Worm (Caenorhabditis elegans): Measurements from ENCODE around the gene srbc-71.
"Not testable (repeated sequence)": the region's sequence is repeated elsewhere in the genome, so short reads cannot be mapped to it uniquely, and the experiment has no call there.

The srbc-71 gene

DNA sequence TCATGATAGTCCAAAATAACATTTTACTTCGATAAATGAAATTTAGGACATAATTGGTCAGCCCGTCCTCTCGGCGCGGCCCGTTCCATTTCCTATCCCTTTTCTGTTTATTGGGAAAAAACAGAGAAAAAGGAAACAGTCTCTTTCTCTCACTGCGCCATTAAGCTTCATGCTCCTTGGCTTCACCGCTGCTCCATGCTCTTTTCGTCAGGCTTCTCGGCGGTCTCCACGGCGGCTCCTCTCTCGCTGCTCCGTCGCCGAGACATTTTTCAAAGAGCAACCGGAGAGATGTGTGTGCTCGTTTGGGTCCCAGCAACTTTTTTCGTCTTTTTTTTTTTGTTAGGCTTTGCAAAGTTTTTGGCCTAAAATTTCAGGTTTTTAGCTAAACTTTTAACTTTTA lies 14.9 kb downstream of the srbc-71 start:
- TF ChIP-seq ets-7 (tag; optimal IDR thresholded peaks at IDR 0.05) (no peak), pes-1 (GFP tag; IDR thresholded peaks at IDR 0.05) (no peak), hmbx-1 (tag; optimal IDR thresholded peaks at IDR 0.05) (no peak), tra-4 (tag; optimal IDR thresholded peaks at IDR 0.05) (no peak), F13C5.2 (tag; optimal IDR thresholded peaks at IDR 0.05) (no peak), tbx-11 (GFP tag; IDR thresholded peaks at IDR 0.05) (no peak), B0310.2 (tag; optimal IDR thresholded peaks at IDR 0.05) (no peak), tbx-37 (GFP tag; conservative IDR thresholded peaks at IDR 0.05) (no peak), ceh-36 (tag; optimal IDR thresholded peaks at IDR 0.05) (no peak), flt-1 (GFP tag; IDR thresholded peaks at IDR 0.05) (no peak), scrt-1 (GFP tag; IDR thresholded peaks at IDR 0.05) (no peak)

DNA sequence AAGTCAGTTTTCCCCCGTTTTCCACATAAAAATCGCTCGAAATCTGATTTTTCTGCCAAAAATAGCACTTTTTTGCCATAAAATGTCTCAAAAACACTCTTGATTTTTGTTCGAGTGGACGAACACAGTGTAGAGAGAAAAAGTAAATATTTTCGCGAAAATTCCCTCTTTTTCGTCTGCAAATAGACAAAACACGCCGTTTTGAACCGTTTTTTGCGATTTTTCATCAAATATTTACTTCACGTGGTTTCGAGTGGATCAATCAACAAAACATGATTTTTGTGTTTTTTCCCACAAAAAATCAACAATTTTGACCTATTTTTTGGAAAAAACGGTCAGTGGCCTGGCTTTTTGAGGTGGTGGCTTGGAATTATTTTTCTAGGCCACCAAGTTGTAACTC lies 16.7 kb downstream of the srbc-71 start:
- TF ChIP-seq ama-1 (optimal IDR thresholded peaks at IDR 0.05) (no peak), hmg-4 (GFP tag; optimal IDR thresholded peaks at IDR 0.05) (no peak), flt-1 (GFP tag; IDR thresholded peaks at IDR 0.05) (no peak), B0310.2 (tag; optimal IDR thresholded peaks at IDR 0.05) (no peak), ets-7 (tag; optimal IDR thresholded peaks at IDR 0.05) (no peak), tbx-11 (GFP tag; IDR thresholded peaks at IDR 0.05) (no peak), ceh-36 (tag; optimal IDR thresholded peaks at IDR 0.05) (no peak), hmbx-1 (tag; optimal IDR thresholded peaks at IDR 0.05) (no peak), ceh-13 (GFP tag; optimal IDR thresholded peaks at IDR 0.05) (no peak), sea-1 (GFP tag; conservative IDR thresholded peaks at IDR 0.05) (no peak), pes-1 (GFP tag; IDR thresholded peaks at IDR 0.05) (no peak), hnd-1 (tag; optimal IDR thresholded peaks at IDR 0.05) (no peak), scrt-1 (GFP tag; IDR thresholded peaks at IDR 0.05) (no peak), F13C5.2 (tag; optimal IDR thresholded peaks at IDR 0.05) (no peak), aly-1 (tag; optimal IDR thresholded peaks at IDR 0.05) (no peak)

DNA sequence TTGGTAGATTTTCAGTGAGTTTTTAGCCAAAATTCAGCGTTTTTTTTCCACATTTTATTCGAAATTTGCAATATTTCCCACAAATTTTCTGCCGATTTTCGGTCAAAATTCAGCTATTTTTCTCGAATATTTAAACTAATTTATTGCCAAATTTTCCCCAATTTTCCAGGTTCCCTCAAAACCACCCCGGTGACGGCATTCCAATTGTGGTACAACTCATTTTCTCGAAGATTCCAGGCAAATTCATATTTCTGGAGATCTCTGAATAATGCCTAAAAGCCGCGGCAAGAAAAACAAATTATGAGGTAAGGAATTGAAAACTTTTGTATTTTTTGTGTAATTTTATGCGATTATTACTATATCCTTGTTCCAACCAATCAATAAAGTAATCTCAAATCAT lies 18.7 kb downstream of the srbc-71 start, which contains the start of gene osgn-1:
Gene osgn-1 (plus strand): TSS at position 301 of the 400 bp plus-strand sequence.
- no peak for TF ChIP-seq scrt-1 (GFP tag; IDR thresholded peaks at IDR 0.05)
- TF ChIP-seq tbx-37 (GFP tag; conservative IDR thresholded peaks at IDR 0.05) = no peak
- no peak for TF ChIP-seq flt-1 (GFP tag; IDR thresholded peaks at IDR 0.05)
- TF ChIP-seq pes-1 (GFP tag; IDR thresholded peaks at IDR 0.05) = no peak
- TF ChIP-seq hmg-4 (GFP tag; optimal IDR thresholded peaks at IDR 0.05) = no peak
- TF ChIP-seq hmbx-1 (tag; optimal IDR thresholded peaks at IDR 0.05) = no peak
- no peak for TF ChIP-seq sea-1 (GFP tag; conservative IDR thresholded peaks at IDR 0.05)
- no peak for TF ChIP-seq tra-4 (tag; optimal IDR thresholded peaks at IDR 0.05)
- no peak for TF ChIP-seq B0310.2 (tag; optimal IDR thresholded peaks at IDR 0.05)
- TF ChIP-seq ama-1 (optimal IDR thresholded peaks at IDR 0.05) = no peak
- no peak for TF ChIP-seq tbx-11 (GFP tag; IDR thresholded peaks at IDR 0.05)
- TF ChIP-seq F13C5.2 (tag; optimal IDR thresholded peaks at IDR 0.05) = no peak
- no peak for TF ChIP-seq ceh-36 (tag; optimal IDR thresholded peaks at IDR 0.05)
- no peak for TF ChIP-seq aly-1 (tag; optimal IDR thresholded peaks at IDR 0.05)
- TF ChIP-seq ceh-13 (GFP tag; optimal IDR thresholded peaks at IDR 0.05) = no peak
- no peak for TF ChIP-seq ets-7 (tag; optimal IDR thresholded peaks at IDR 0.05)
- TF ChIP-seq hnd-1 (tag; optimal IDR thresholded peaks at IDR 0.05) = no peak

ce11 chrIV:4204275-4204674 lies 21.5 kb downstream of the srbc-71 start, which contains the start of gene pax-2:
Gene pax-2, minus strand, starts transcription at chrIV:4204375.
- no peak for TF ChIP-seq tbx-37 (GFP tag; conservative IDR thresholded peaks at IDR 0.05)
- TF ChIP-seq ceh-36 (tag; optimal IDR thresholded peaks at IDR 0.05) = no peak
- TF ChIP-seq tbx-11 (GFP tag; IDR thresholded peaks at IDR 0.05) = no peak
- no peak for TF ChIP-seq flt-1 (GFP tag; IDR thresholded peaks at IDR 0.05)
- no peak for TF ChIP-seq hnd-1 (tag; optimal IDR thresholded peaks at IDR 0.05)
- TF ChIP-seq ceh-13 (GFP tag; optimal IDR thresholded peaks at IDR 0.05) = no peak
- TF ChIP-seq hmg-4 (GFP tag; optimal IDR thresholded peaks at IDR 0.05) = no peak
- no peak for TF ChIP-seq pes-1 (GFP tag; IDR thresholded peaks at IDR 0.05)
- TF ChIP-seq aly-1 (tag; optimal IDR thresholded peaks at IDR 0.05) = no peak
- TF ChIP-seq F13C5.2 (tag; optimal IDR thresholded peaks at IDR 0.05) = no peak
- no peak for TF ChIP-seq B0310.2 (tag; optimal IDR thresholded peaks at IDR 0.05)
- TF ChIP-seq ets-7 (tag; optimal IDR thresholded peaks at IDR 0.05) = no peak
- TF ChIP-seq ama-1 (optimal IDR thresholded peaks at IDR 0.05) = no peak
- TF ChIP-seq sea-1 (GFP tag; conservative IDR thresholded peaks at IDR 0.05) = no peak
- no peak for TF ChIP-seq tra-4 (tag; optimal IDR thresholded peaks at IDR 0.05)
- no peak for TF ChIP-seq hmbx-1 (tag; optimal IDR thresholded peaks at IDR 0.05)
- no peak for TF ChIP-seq scrt-1 (GFP tag; IDR thresholded peaks at IDR 0.05)

DNA sequence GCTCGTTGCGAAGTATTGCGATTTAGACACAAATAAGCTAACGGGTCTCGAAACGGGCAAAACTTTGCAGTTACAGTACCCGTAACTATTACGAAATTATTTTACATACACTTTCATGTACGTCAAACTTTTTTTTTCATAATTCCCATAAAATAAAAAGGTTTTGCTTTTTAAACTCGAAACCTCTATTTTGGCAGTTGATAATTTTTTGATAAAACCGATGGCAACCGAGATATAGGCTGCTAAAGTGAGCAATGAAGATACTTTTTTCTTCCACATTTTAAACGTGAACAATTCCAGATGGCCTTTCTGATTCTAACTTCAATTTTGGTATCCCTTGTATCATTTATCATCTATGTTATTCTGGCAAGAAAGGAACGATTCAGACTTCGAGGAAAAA lies 28.6 kb downstream of the srbc-71 start, which contains the start of gene cyp-25A6:
Gene cyp-25A6 (plus strand): TSS at position 301 of the 400 bp plus-strand sequence.
- not testable (repeated sequence) for TF ChIP-seq tbx-37 (GFP tag; conservative IDR thresholded peaks at IDR 0.05); B0310.2 (tag; optimal IDR thresholded peaks at IDR 0.05); ama-1 (optimal IDR thresholded peaks at IDR 0.05)

- not testable (repeated sequence) for TF ChIP-seq tra-4, ceh-36, hnd-1 (tag; optimal IDR thresholded peaks at IDR 0.05)
These were observed 29.0 kb downstream of the srbc-71 start, which contains the start of gene K06B9.6 for ce11 chrIV:4196729-4197128. Gene K06B9.6, minus strand, starts transcription at chrIV:4196829.

DNA sequence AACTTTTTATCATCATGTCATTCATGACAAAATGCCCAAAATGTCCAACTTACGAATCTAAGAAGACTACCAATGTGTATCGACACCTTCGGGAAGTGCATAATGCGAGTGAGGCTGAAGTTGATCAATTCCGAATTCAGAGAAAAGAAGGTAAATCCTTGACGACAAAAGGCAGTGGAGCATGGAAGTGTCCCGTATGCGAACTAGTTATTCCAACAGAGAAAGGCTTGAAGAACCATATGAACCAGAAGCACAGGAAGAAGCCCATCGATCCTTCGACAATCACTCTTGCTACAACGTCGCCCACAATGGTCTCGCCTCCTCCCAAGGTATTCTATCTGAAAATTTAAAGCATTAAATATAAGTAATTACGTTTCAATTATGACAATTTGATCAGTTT lies 39.7 kb downstream of the srbc-71 start, which contains the start of gene K08D10.11:
Gene K08D10.11 (minus strand): TSS at position 101 of the 400 bp plus-strand sequence.
- not testable (repeated sequence) for TF ChIP-seq pes-1 (GFP tag; IDR thresholded peaks at IDR 0.05); tbx-11 (GFP tag; IDR thresholded peaks at IDR 0.05); tbx-37 (GFP tag; conservative IDR thresholded peaks at IDR 0.05)

DNA sequence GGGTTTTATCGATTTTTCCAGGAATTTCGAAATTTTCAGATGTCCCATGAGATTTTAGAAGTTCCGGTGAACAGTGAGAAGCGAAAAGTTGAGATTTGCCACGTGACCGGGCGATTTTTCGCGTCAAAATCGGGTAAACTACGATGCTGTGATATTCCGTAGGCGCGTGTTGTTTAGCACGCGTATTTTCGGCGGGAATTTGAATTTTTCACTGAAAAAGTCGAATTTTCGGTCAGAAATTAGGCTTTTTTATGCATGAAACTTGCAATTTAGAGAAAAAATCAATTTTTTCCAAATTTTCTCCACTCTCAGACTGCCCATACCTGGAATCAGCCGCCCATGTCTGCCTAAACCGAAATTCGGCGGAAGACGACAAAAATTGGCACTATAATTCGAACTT lies 47.3 kb downstream of the srbc-71 start, which contains the start of gene tsen-34:
Gene tsen-34 (plus strand): TSS at position 34 of the 400 bp plus-strand sequence.
- TF ChIP-seq ceh-36 (tag; optimal IDR thresholded peaks at IDR 0.05) (no peak), ama-1 (optimal IDR thresholded peaks at IDR 0.05) (peak; percentile 4), scrt-1 (GFP tag; IDR thresholded peaks at IDR 0.05) (no peak)
